Fruit fly (Drosophila melanogaster): ENCODE measurements around the gene CG18178.

CG18178 gene

DNA sequence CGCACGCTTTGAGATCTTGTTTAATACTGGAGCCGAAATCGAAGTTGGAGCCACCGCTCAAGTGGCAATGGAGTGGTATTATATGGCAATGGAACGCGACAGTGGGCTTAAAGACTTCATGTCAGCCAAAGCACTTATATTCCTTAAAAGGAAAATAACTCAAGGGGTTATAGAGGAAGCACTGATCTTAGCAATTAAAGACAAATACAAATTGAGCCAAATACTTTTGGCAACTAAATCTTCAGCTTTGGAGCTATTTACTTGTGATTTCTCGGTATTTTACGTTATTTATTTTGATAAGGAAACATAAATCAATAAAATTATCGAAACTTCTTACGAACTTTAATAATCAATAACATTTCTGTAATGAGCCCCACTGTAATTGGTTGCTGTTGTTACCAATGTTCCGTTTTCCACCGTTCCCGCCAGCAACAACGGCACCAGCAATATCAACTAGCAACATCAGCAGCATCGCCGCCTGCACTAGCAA lies 25.2 kb upstream of the CG18178 start (continued):
- TF ChIP-seq CG33213 (GFP tag; optimal IDR thresholded peaks at IDR 0.05) (peak; percentile 78), caup (GFP tag; optimal IDR thresholded peaks at IDR 0.05; ENCODE audit: severe bottlenecking) (peak; percentile 68), tio (GFP tag; optimal IDR thresholded peaks at IDR 0.05) (peak; percentile 79), HLH54F (GFP tag; optimal IDR thresholded peaks at IDR 0.05) (peak; percentile 36), CG11723 (GFP tag; optimal IDR thresholded peaks at IDR 0.05) (peak; percentile 59), inv (GFP tag; IDR thresholded peaks at IDR 0.05; ENCODE audit: partially characterized antibody) (no peak), cad (GFP tag; optimal IDR thresholded peaks at IDR 0.05) (no peak), Jarid2 (GFP tag; optimal IDR thresholded peaks at IDR 0.05) (peak; percentile 66), sob (GFP tag; IDR thresholded peaks at IDR 0.05) (peak; percentile 86), Eip74EF (GFP tag; optimal IDR thresholded peaks at IDR 0.05) (peak in 1 of 2 experiments; percentile 72), jigr1 (GFP tag; IDR thresholded peaks at IDR 0.05) (peak; percentile 73; the same call in 2 of the 3 replicates), Oli (tag; optimal IDR thresholded peaks at IDR 0.05) (peak; percentile 86), CG4328 (GFP tag; optimal IDR thresholded peaks at IDR 0.05) (peak; percentile 66), Dip3 (GFP tag; optimal IDR thresholded peaks at IDR 0.05) (peak; percentile 37), klu (GFP tag; IDR thresholded peaks at IDR 0.05) (peak; percentile 55; the same call in 1 of the 2 replicates), CG2199 (GFP tag; IDR thresholded peaks at IDR 0.05) (no peak), gcm2 (GFP tag; optimal IDR thresholded peaks at IDR 0.05) (peak; percentile 35), CG12659 (GFP tag; optimal IDR thresholded peaks at IDR 0.05) (peak; percentile 80), Max (GFP tag; optimal IDR thresholded peaks at IDR 0.05) (peak; percentile 93), CG1233 (GFP tag; optimal IDR thresholded peaks at IDR 0.05) (peak; percentile 72), eve (GFP tag; optimal IDR thresholded peaks at IDR 0.05) (no peak), CG16863 (GFP tag; optimal IDR thresholded peaks at IDR 0.05) (peak; percentile 51), Lim3 (GFP tag; IDR thresholded peaks at IDR 0.05) (no peak), CG14710 (tag; optimal IDR thresholded peaks at IDR 0.05) (peak; percentile 94), jumu (GFP tag; optimal IDR thresholded peaks at IDR 0.05) (peak; percentile 75), Rfx (GFP tag; IDR thresholded peaks at IDR 0.05) (peak; percentile 85), oc (tag; optimal IDR thresholded peaks at IDR 0.05) (no peak), disco-r (GFP tag; optimal IDR thresholded peaks at IDR 0.05) (peak; percentile 62), ssp (GFP tag; IDR thresholded peaks at IDR 0.05) (peak; percentile 58), CG12942 (GFP tag; optimal IDR thresholded peaks at IDR 0.05) (peak; percentile 47), CG10366 (GFP tag; IDR thresholded peaks at IDR 0.05) (peak; percentile 77), nmo (GFP tag; optimal IDR thresholded peaks at IDR 0.05) (peak; percentile 86), her (GFP tag; optimal IDR thresholded peaks at IDR 0.05) (peak; percentile 80), CG18619 (GFP tag; optimal IDR thresholded peaks at IDR 0.05) (peak; percentile 70), wor (GFP tag; IDR thresholded peaks at IDR 0.05) (peak; percentile 65), Hsf (GFP tag; optimal IDR thresholded peaks at IDR 0.05) (peak; percentile 68), Gsc (GFP tag; IDR thresholded peaks at IDR 0.05) (peak; percentile 67), CG11456 (GFP tag; IDR thresholded peaks at IDR 0.05) (peak; percentile 84), CG9727 (GFP tag; optimal IDR thresholded peaks at IDR 0.05) (peak; percentile 81), HLH3B (GFP tag; IDR thresholded peaks at IDR 0.05) (peak; percentile 88), Hr39 (optimal IDR thresholded peaks at IDR 0.05) (no peak), ranshi (GFP tag; IDR thresholded peaks at IDR 0.05) (peak; percentile 79), CG11695 (GFP tag; IDR thresholded peaks at IDR 0.05) (peak; percentile 94), zfh1 (GFP tag; IDR thresholded peaks at IDR 0.05) (peak; percentile 85), CG17385 (GFP tag; optimal IDR thresholded peaks at IDR 0.05) (peak; percentile 74), nau (GFP tag; optimal IDR thresholded peaks at IDR 0.05) (peak; percentile 93), CG1647 (GFP tag; optimal IDR thresholded peaks at IDR 0.05) (peak; percentile 80), CrebB (tag; optimal IDR thresholded peaks at IDR 0.05) (peak; percentile 34), sug (tag; optimal IDR thresholded peaks at IDR 0.05) (peak; percentile 55), Sry-β (GFP tag; optimal IDR thresholded peaks at IDR 0.05) (peak; percentile 58), Hr51 (GFP tag; optimal IDR thresholded peaks at IDR 0.05) (peak; percentile 60 to 87)

Data from whole organism, embryonic.